Fruit fly (Drosophila melanogaster): Measurements from ENCODE around the gene CG32017.

DNA sequence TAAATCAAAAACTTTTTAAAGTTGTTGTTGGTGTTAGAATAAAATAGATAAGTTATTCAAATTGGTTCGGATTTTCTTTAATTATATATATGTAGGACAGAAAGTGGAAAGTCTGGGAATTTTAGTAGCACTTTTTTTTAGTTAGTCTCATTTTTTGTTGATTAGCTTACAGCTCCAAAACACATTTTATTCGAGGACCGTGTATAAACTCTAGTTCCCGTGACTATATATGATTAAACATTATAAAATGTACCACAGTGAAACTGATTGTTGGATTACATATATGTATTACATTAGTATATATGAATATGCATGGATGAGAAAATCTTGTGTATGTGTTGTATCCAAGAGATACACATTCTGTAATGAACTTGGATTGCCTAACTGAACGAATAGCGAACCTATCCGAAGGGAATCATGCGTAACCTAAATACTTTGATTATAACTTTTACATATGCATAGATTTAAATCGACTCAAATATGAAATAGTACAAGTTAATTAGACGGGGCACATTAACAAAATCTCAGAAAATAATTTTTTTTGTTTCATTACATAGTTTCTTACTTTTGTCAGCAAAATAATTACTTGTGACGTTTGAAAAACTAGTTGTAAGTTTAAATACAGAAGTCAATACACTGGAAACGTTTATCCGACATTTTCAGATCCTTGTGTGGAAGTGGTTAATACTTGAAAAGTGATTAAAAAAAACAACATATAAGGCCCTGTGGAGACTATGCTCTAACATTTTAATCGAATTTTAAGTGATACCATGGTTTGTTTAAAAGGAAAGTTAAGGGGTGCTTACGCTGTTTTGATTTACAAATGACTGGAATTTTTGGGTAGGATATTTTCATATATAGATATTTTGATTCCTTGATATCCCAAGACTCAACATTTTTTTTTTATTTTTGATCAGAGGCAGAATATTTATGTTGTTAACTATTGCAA is 39.0 kb downstream of the CG32017 start, which contains the start of gene Cals:
- TF ChIP-seq Atf3 (GFP tag; optimal IDR thresholded peaks at IDR 0.05) (no peak), hb (GFP tag; IDR thresholded peaks at IDR 0.05; ENCODE audit: partially characterized antibody) (no peak), Bteb2 (GFP tag; optimal IDR thresholded peaks at IDR 0.05) (no peak), slbo (GFP tag; IDR thresholded peaks at IDR 0.05) (no peak), cad (GFP tag; optimal IDR thresholded peaks at IDR 0.05) (no peak), schlank (tag; optimal IDR thresholded peaks at IDR 0.05) (no peak), en (GFP tag; optimal IDR thresholded peaks at IDR 0.05) (no peak), CG10979 (tag; optimal IDR thresholded peaks at IDR 0.05) (no peak), CG10654 (GFP tag; optimal IDR thresholded peaks at IDR 0.05) (no peak), CTCF (GFP tag; optimal IDR thresholded peaks at IDR 0.05) (no peak), zen (tag; optimal IDR thresholded peaks at IDR 0.05) (no peak), ase (GFP tag; IDR thresholded peaks at IDR 0.05) (no peak), CG14860 (GFP tag; IDR thresholded peaks at IDR 0.05; ENCODE audit: partially characterized antibody) (no peak), Hand (GFP tag; optimal IDR thresholded peaks at IDR 0.05) (no peak)
